Worm (Caenorhabditis elegans): ENCODE data around the gene sea-2.

The sea-2 gene

ce11 chrII:3972153-3972552 lies 22.0 kb downstream of the sea-2 start, which contains the start of gene K10G6.9:
Gene K10G6.9 (plus strand): TSS chrII:3972262.
- TF ChIP-seq K02D7.2 (tag; optimal IDR thresholded peaks at IDR 0.05) (no peak), sox-2 (GFP tag; IDR thresholded peaks at IDR 0.05) (no peak), lim-6 (tag; optimal IDR thresholded peaks at IDR 0.05) (no peak), elt-2 (tag; optimal IDR thresholded peaks at IDR 0.05) (no peak), pqm-1 (tag; optimal IDR thresholded peaks at IDR 0.05) (no peak)

- TF ChIP-seq ceh-31 (tag; optimal IDR thresholded peaks at IDR 0.05) (peak; percentile 52), lim-6 (tag; optimal IDR thresholded peaks at IDR 0.05) (no peak), elt-2 (tag; optimal IDR thresholded peaks at IDR 0.05) (no peak), unc-42 (tag; optimal IDR thresholded peaks at IDR 0.05) (peak; percentile 58), Y22D7AL.16 (tag; optimal IDR thresholded peaks at IDR 0.05) (no peak), lin-11 (tag; optimal IDR thresholded peaks at IDR 0.05) (no peak), F13H6.1 (tag; optimal IDR thresholded peaks at IDR 0.05) (no peak), ceh-19 (GFP tag; optimal IDR thresholded peaks at IDR 0.05) (no peak)
Measured at ce11 chrII:3974953-3975352, 24.8 kb downstream of the sea-2 start, which contains the start of gene cank-26. Gene cank-26 (minus strand): TSS chrII:3975065.

DNA sequence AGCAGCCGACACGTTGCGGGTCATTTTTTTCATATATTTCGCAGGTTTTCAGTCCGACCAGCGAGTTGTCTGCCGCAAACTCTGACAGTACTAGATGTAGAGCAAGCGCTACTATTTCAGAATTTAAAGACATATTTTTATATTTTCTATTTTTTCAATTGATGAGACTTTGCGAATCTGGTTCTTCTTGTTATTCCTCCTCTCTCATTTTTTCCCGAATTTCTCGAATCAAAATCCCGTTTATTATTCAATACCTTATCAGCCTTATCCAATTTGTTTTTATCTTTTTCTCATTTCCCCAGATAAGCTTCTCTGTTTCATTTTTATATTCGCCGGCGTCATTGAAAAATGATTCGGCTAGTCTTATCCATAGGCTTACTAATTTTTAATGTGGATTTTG lies 25.8 kb downstream of the sea-2 start, which contains the start of gene dos-2:
Gene dos-2, plus strand, starts transcription at position 301 of the 400 bp plus-strand sequence.
- TF ChIP-seq unc-55 (GFP tag; optimal IDR thresholded peaks at IDR 0.05) (no peak), ceh-48 (tag; optimal IDR thresholded peaks at IDR 0.05) (no peak), ceh-14 (tag; optimal IDR thresholded peaks at IDR 0.05) (no peak), syd-9 (tag; optimal IDR thresholded peaks at IDR 0.05) (no peak), pha-2 (tag; optimal IDR thresholded peaks at IDR 0.05) (no peak), F13H6.1 (tag; optimal IDR thresholded peaks at IDR 0.05) (no peak), C08G9.2 (tag; optimal IDR thresholded peaks at IDR 0.05) (no peak), ceh-24 (tag; optimal IDR thresholded peaks at IDR 0.05) (no peak), nhr-232 (tag; optimal IDR thresholded peaks at IDR 0.05) (no peak), hlh-6 (tag; optimal IDR thresholded peaks at IDR 0.05) (no peak), sox-2 (GFP tag; IDR thresholded peaks at IDR 0.05) (no peak), ref-2 (tag; optimal IDR thresholded peaks at IDR 0.05) (no peak)

DNA sequence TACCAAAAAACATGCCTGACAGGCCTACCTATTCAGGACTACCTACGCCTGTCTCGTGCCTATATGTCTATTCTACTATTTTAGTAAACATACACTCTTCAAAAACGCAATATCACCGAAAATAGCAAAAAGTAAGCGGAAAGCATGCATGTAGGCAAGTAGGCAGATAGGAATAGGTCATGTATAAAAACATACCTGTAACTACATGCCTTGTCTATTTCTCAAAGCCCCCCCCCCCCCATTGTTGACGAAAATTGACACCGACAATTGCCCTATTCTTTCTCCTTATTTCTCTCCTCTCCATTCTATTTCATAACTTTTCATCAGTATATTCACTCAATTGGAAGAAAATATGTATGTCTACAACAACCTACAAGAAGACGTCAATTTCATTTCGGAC lies 28.0 kb downstream of the sea-2 start:
- TF ChIP-seq nhr-232 (tag; optimal IDR thresholded peaks at IDR 0.05): no peak
- TF ChIP-seq odd-2 (tag; optimal IDR thresholded peaks at IDR 0.05): no peak
- no peak for TF ChIP-seq sox-4 (tag; optimal IDR thresholded peaks at IDR 0.05)
- TF ChIP-seq pha-4 (tag; optimal IDR thresholded peaks at IDR 0.05): no peak
- TF ChIP-seq elt-2 (tag; optimal IDR thresholded peaks at IDR 0.05): no peak
- TF ChIP-seq ceh-2 (tag; optimal IDR thresholded peaks at IDR 0.05): no peak
- TF ChIP-seq lin-11 (tag; optimal IDR thresholded peaks at IDR 0.05): no peak
- no peak for TF ChIP-seq nfya-1 (tag; optimal IDR thresholded peaks at IDR 0.05)
- TF ChIP-seq madf-2 (tag; optimal IDR thresholded peaks at IDR 0.05): no peak
- TF ChIP-seq ets-4 (tag; optimal IDR thresholded peaks at IDR 0.05): no peak
- TF ChIP-seq che-1 (tag; optimal IDR thresholded peaks at IDR 0.05): no peak
- TF ChIP-seq ceh-9 (tag; optimal IDR thresholded peaks at IDR 0.05): no peak

ce11 chrII:3980373-3980772 lies 30.2 kb downstream of the sea-2 start:
- TF ChIP-seq pha-4 (tag; optimal IDR thresholded peaks at IDR 0.05): no peak
- TF ChIP-seq nfya-1 (tag; optimal IDR thresholded peaks at IDR 0.05): no peak
- no peak for TF ChIP-seq eyg-1 (tag; optimal IDR thresholded peaks at IDR 0.05)
- TF ChIP-seq ceh-18 (tag; optimal IDR thresholded peaks at IDR 0.05): no peak
- no peak for TF ChIP-seq hlh-6 (tag; optimal IDR thresholded peaks at IDR 0.05)
- no peak for TF ChIP-seq zip-5 (tag; optimal IDR thresholded peaks at IDR 0.05)
- no peak for TF ChIP-seq madf-2 (tag; optimal IDR thresholded peaks at IDR 0.05)
- TF ChIP-seq ama-1 (optimal IDR thresholded peaks at IDR 0.05): no peak
- no peak for TF ChIP-seq hlh-30 (tag; optimal IDR thresholded peaks at IDR 0.05; ENCODE audit: insufficient read depth)
- TF ChIP-seq sox-4 (tag; optimal IDR thresholded peaks at IDR 0.05): no peak

Data from whole organism, late embryonic.